Worm (Caenorhabditis elegans) whole organism, young adult: ENCODE results near the gene ZK1320.7.

Source experiments
- D2030.7 ChIP-seq: fragments of 200-800 bp; sonication (Bioruptor generic); IDR thresholded peaks from 2 replicates; pipeline ENCODE4 v1.3.6; 2022; ENCODE audit warnings: missing genetic modification reagents, missing genetic modification characterization, missing compliant biosample characterization
- unc-62 ChIP-seq: fragments of 150-350 bp; optimal IDR thresholded peaks from 2 replicates; lab custom pipeline; 2014; ENCODE audit warnings: missing biosample characterization, missing genetic modification reagents, missing genetic modification characterization

- no peak for TF ChIP-seq D2030.7
- TF ChIP-seq unc-62 (GFP tag; lab: Kevin White, UChicago), result no peak
These were observed 45.5 kb upstream of the ZK1320.7 start for ce11 chrII:9625930-9626329.
